Fruit fly (Drosophila melanogaster) whole organism, wandering third instar larva: ENCODE measurements around the gene GluRIIB.

Source experiments
- dl ChIP-seq, 2 experiments: fragments of 175-275, 200-275 bp in 1 of 2; fragments of 200-275 bp in 1 of 2; sonication (Bioruptor generic); optimal IDR thresholded peaks; lab custom pipeline; 2018; ENCODE audit warnings: mild to moderate bottlenecking in 2 of 2, missing biosample characterization in 2 of 2, missing genetic modification characterization in 2 of 2, moderate library complexity in 2 of 2; ENCODE audit not compliant: partially characterized antibody in 2 of 2, insufficient read depth in 1 of 2
- lola ChIP-seq: fragments of >200 bp; optimal IDR thresholded peaks from 2 replicates; lab custom pipeline; 2017; ENCODE audit warnings: missing biosample characterization, missing genetic modification characterization

- TF ChIP-seq lola: no peak
- no peak for TF ChIP-seq dl (GFP tag; optimal IDR thresholded peaks at IDR 0.05; lab: Kevin White, UChicago; ENCODE audit: insufficient read depth in 1 of 2, partially characterized antibody in 2 of 2)
Observed at dm6 chr2L:5596533-5596932, 37.4 kb downstream of the GluRIIB start, which contains the start of gene CG18266.
